Fruit fly (Drosophila melanogaster): ENCODE measurements around the gene CG17721.

CG17721 gene

DNA sequence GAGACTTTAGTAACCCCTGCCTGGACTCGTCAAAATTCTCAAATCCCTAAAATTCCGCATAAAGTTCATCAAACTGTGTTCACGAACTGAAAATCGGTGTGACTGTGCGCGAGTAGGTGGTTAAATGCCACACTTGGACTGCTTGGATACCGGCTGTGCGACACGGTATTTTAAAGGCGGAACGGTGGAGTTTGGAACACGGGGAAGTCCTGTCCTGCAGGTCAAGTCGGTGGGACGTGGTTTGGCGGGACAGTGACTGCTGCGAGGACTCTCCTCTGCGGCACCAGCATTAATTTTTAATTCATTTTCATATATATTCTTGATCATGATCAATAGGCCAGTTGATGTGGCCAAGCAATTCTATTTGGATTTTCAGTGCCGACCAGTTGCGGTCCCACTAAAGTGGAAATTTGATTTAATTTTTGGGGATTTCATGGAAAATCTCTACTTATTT is at the start of gene CG17721, which contains the start of gene Arfip (continued):
- TF ChIP-seq sc (optimal IDR thresholded peaks at IDR 0.05) (no peak), sc (GFP tag; optimal IDR thresholded peaks at IDR 0.05) (no peak), Lim3 (GFP tag; IDR thresholded peaks at IDR 0.05) (no peak), CG11093 (GFP tag; IDR thresholded peaks at IDR 0.05) (no peak), vfl (GFP tag; optimal IDR thresholded peaks at IDR 0.05) (no peak), phol (tag; optimal IDR thresholded peaks at IDR 0.05) (peak; percentile 7), CG8290 (GFP tag; optimal IDR thresholded peaks at IDR 0.05) (peak; percentile 10), CG8290 (tag; optimal IDR thresholded peaks at IDR 0.05) (no peak), CG9817 (tag; optimal IDR thresholded peaks at IDR 0.05) (no peak), CHES-1-like (GFP tag; optimal IDR thresholded peaks at IDR 0.05) (no peak), crol (GFP tag; IDR thresholded peaks at IDR 0.05) (no peak), tin (GFP tag; optimal IDR thresholded peaks at IDR 0.05) (no peak), gcm (GFP tag; optimal IDR thresholded peaks at IDR 0.05) (no peak), maf-S (GFP tag; optimal IDR thresholded peaks at IDR 0.05) (no peak), GATAe (GFP tag; conservative IDR thresholded peaks at IDR 0.05) (no peak), CG17186 (GFP tag; optimal IDR thresholded peaks at IDR 0.05) (peak; percentile 31), schlank (tag; optimal IDR thresholded peaks at IDR 0.05) (no peak), btn (GFP tag; optimal IDR thresholded peaks at IDR 0.05) (no peak), CG2889 (GFP tag; IDR thresholded peaks at IDR 0.05) (no peak), trem (tag; optimal IDR thresholded peaks at IDR 0.05) (peak; percentile 74), gro (GFP tag; optimal IDR thresholded peaks at IDR 0.05) (no peak), Dp (GFP tag; optimal IDR thresholded peaks at IDR 0.05) (peak; percentile 44), slou (GFP tag; optimal IDR thresholded peaks at IDR 0.05) (no peak), H15 (GFP tag; IDR thresholded peaks at IDR 0.05) (no peak), CG2120 (GFP tag; optimal IDR thresholded peaks at IDR 0.05) (no peak), CG12942 (GFP tag; optimal IDR thresholded peaks at IDR 0.05) (no peak), CG18619 (GFP tag; optimal IDR thresholded peaks at IDR 0.05) (no peak), pho (GFP tag; optimal IDR thresholded peaks at IDR 0.05) (no peak), eve (GFP tag; optimal IDR thresholded peaks at IDR 0.05) (no peak), CG9797 (GFP tag; optimal IDR thresholded peaks at IDR 0.05) (peak; percentile 92), ap (GFP tag; IDR thresholded peaks at IDR 0.05) (no peak), ems (GFP tag; optimal IDR thresholded peaks at IDR 0.05) (no peak), grn (GFP tag; optimal IDR thresholded peaks at IDR 0.05) (no peak), Mes4 (GFP tag; optimal IDR thresholded peaks at IDR 0.05) (no peak), Dll (GFP tag; IDR thresholded peaks at IDR 0.05; ENCODE audit: partially characterized antibody) (no peak), CG30431 (GFP tag; optimal IDR thresholded peaks at IDR 0.05) (no peak), br (optimal IDR thresholded peaks at IDR 0.05) (no peak), Nf-YA (GFP tag; IDR thresholded peaks at IDR 0.05) (no peak), CG8359 (GFP tag; optimal IDR thresholded peaks at IDR 0.05; ENCODE audit: borderline replicate concordance) (no peak), Pdp1 (GFP tag; optimal IDR thresholded peaks at IDR 0.05) (no peak), CG18262 (tag; optimal IDR thresholded peaks at IDR 0.05) (no peak), Dad (GFP tag; optimal IDR thresholded peaks at IDR 0.05) (no peak), ci (GFP tag; IDR thresholded peaks at IDR 0.05) (no peak), CG11456 (GFP tag; IDR thresholded peaks at IDR 0.05) (no peak), hth (optimal IDR thresholded peaks at IDR 0.05) (no peak), vvl (GFP tag; IDR thresholded peaks at IDR 0.05) (no peak), run (tag; optimal IDR thresholded peaks at IDR 0.05) (no peak), D19B (GFP tag; optimal IDR thresholded peaks at IDR 0.05) (no peak), CG32772 (GFP tag; IDR thresholded peaks at IDR 0.05) (no peak), Jarid2 (GFP tag; optimal IDR thresholded peaks at IDR 0.05) (no peak), shn (GFP tag; optimal IDR thresholded peaks at IDR 0.05) (no peak), CG12155 (GFP tag; optimal IDR thresholded peaks at IDR 0.05) (no peak), CG32532 (GFP tag; IDR thresholded peaks at IDR 0.05) (no peak), Spps (tag; optimal IDR thresholded peaks at IDR 0.05) (no peak)
